Worm (Caenorhabditis elegans) whole organism, L4 larva: Measurements from ENCODE around the gene M199.134.

ENCODE experiments used
- D1046.2 ChIP-seq: fragments of 200-800 bp; sonication (Bioruptor generic); IDR thresholded peaks from 2 replicates; pipeline ENCODE4 v1.3.6; 2022; ENCODE audit warnings: missing genetic modification characterization, missing compliant biosample characterization
- F10B5.3 ChIP-seq: sonication (generic microtip); optimal IDR thresholded peaks from 2 replicates; lab custom pipeline; 2016; ENCODE audit warnings: mild to moderate bottlenecking, missing genetic modification characterization, missing compliant biosample characterization
- F37D6.2 ChIP-seq: sonication (generic microtip); optimal IDR thresholded peaks from 2 replicates; lab custom pipeline; 2016; ENCODE audit warnings: mild to moderate bottlenecking, missing genetic modification characterization, missing compliant biosample characterization
- F44E2.7 ChIP-seq: fragments of 200-800 bp; sonication (Bioruptor generic); IDR thresholded peaks from 2 replicates; pipeline ENCODE4 v2.1.2; 2022; ENCODE audit warnings: missing genetic modification characterization, missing compliant biosample characterization
- F49E8.2 ChIP-seq: sonication (generic microtip); optimal IDR thresholded peaks from 2 replicates; lab custom pipeline; 2016; ENCODE audit warnings: missing compliant biosample characterization, mild to moderate bottlenecking, missing genetic modification characterization, borderline replicate concordance
- Y75B8A.6 ChIP-seq: fragments of 200-800 bp; sonication (Bioruptor generic); IDR thresholded peaks from 2 replicates; pipeline ENCODE4 v1.3.6; 2022; ENCODE audit warnings: missing genetic modification reagents, missing genetic modification characterization, missing compliant biosample characterization
- ZK337.2 ChIP-seq: fragments of 200-800 bp; sonication (Bioruptor generic); IDR thresholded peaks from 2 replicates; pipeline ENCODE4 v1.3.6; 2022; ENCODE audit warnings: missing genetic modification reagents, missing genetic modification characterization, missing compliant biosample characterization
- aha-1 ChIP-seq: fragments of 150-350 bp; peaks from one replicate; lab custom pipeline; 2014; ENCODE audit warnings: missing biosample characterization, missing genetic modification characterization
- aly-2 ChIP-seq: sonication (generic microtip); optimal IDR thresholded peaks from 2 replicates; lab custom pipeline; 2018; ENCODE audit warnings: missing biosample characterization, missing genetic modification characterization
- arid-1 ChIP-seq: fragments of 200-800 bp; sonication (Bioruptor generic); conservative IDR thresholded peaks from 2 replicates; pipeline ENCODE4 v1.3.6; 2022; ENCODE audit warnings: missing genetic modification reagents, missing genetic modification characterization, missing compliant biosample characterization
- attf-4 ChIP-seq: sonication (generic microtip); optimal IDR thresholded peaks from 3 replicates; lab custom pipeline; 2017; ENCODE audit warnings: missing biosample characterization, missing genetic modification characterization
- ceh-32 ChIP-seq: sonication (generic microtip); optimal IDR thresholded peaks from 2 replicates; lab custom pipeline; 2016; ENCODE audit warnings: mild to moderate bottlenecking, missing genetic modification characterization, missing compliant biosample characterization; ENCODE audit not compliant: poor library complexity
- ceh-44 ChIP-seq: fragments of 200-800 bp; sonication (Bioruptor generic); IDR thresholded peaks from 2 replicates; pipeline ENCODE4 v1.3.6; 2022; ENCODE audit warnings: missing genetic modification reagents, missing genetic modification characterization, missing compliant biosample characterization
- ceh-62 ChIP-seq: sonication (generic microtip); optimal IDR thresholded peaks from 2 replicates; lab custom pipeline; 2017; ENCODE audit warnings: missing biosample characterization, missing genetic modification characterization
- daf-19 ChIP-seq: fragments of 200-800 bp; sonication (Bioruptor generic); conservative IDR thresholded peaks from 2 replicates; pipeline ENCODE4 v1.3.6; 2022; ENCODE audit warnings: missing genetic modification characterization, missing compliant biosample characterization
- dmd-6 ChIP-seq: fragments of 200-800 bp; sonication (Bioruptor generic); IDR thresholded peaks from 2 replicates; pipeline ENCODE4 v1.3.6; 2022; ENCODE audit warnings: missing genetic modification reagents, missing genetic modification characterization, missing compliant biosample characterization
- dpl-1 ChIP-seq: fragments of 150-350 bp; optimal IDR thresholded peaks from 2 replicates; lab custom pipeline; 2014; ENCODE audit warnings: missing biosample characterization, missing genetic modification reagents, missing genetic modification characterization
- dve-1 ChIP-seq: sonication (generic microtip); optimal IDR thresholded peaks from 2 replicates; lab custom pipeline; 2017; ENCODE audit warnings: antibody characterized with exemption, mild to moderate bottlenecking, missing genetic modification characterization, missing compliant biosample characterization; ENCODE audit not compliant: insufficient read depth
- fos-1 ChIP-seq: fragments of 150-350 bp; optimal IDR thresholded peaks from 2 replicates; lab custom pipeline; 2014; ENCODE audit warnings: missing biosample characterization, missing genetic modification characterization
- gei-8 ChIP-seq: fragments of 200-800 bp; sonication (Bioruptor generic); optimal IDR thresholded peaks from 2 replicates; lab custom pipeline; 2018; ENCODE audit warnings: mild to moderate bottlenecking, missing genetic modification characterization, missing compliant biosample characterization
- hlh-11 ChIP-seq: fragments of 200-800 bp; sonication (Bioruptor generic); optimal IDR thresholded peaks from 2 replicates; lab custom pipeline; 2018; ENCODE audit warnings: mild to moderate bottlenecking, missing genetic modification characterization, missing compliant biosample characterization
- hmg-1.1 ChIP-seq: fragments of 200-800 bp; sonication (Bioruptor generic); IDR thresholded peaks from 2 replicates; pipeline ENCODE4 v1.3.6; 2022; ENCODE audit warnings: missing genetic modification reagents, missing genetic modification characterization, missing compliant biosample characterization
- lim-7 ChIP-seq: fragments of 200-800 bp; sonication (Bioruptor generic); IDR thresholded peaks from 2 replicates; pipeline ENCODE4 v1.3.6; 2022; ENCODE audit warnings: missing genetic modification characterization, missing compliant biosample characterization
- madf-9 ChIP-seq: fragments of 200-800 bp; sonication (Bioruptor generic); conservative IDR thresholded peaks from 2 replicates; pipeline ENCODE4 v1.3.6; 2022; ENCODE audit warnings: missing genetic modification reagents, missing genetic modification characterization, missing compliant biosample characterization
- mdl-1 ChIP-seq, 2 experiments: fragments of 150-350 bp in 1 of 2; sonication (generic microtip) in 1 of 2; optimal IDR thresholded peaks; 2 replicates each; lab custom pipeline; 2014 to 2017; ENCODE audit warnings: missing biosample characterization in 2 of 2, missing genetic modification characterization in 2 of 2
- mes-2 ChIP-seq: sonication (generic microtip); optimal IDR thresholded peaks from 2 replicates; lab custom pipeline; 2016; ENCODE audit warnings: missing genotype, mild to moderate bottlenecking, missing genetic modification characterization, missing compliant biosample characterization; ENCODE audit not compliant: poor library complexity, severe bottlenecking
- mxl-2 ChIP-seq: fragments of 200-800 bp; sonication (Bioruptor generic); conservative IDR thresholded peaks from 2 replicates; pipeline ENCODE4 v1.3.6; 2022; ENCODE audit warnings: missing genetic modification reagents, missing genetic modification characterization, missing compliant biosample characterization
- nhr-10 ChIP-seq: fragments of 150-350 bp; optimal IDR thresholded peaks from 2 replicates; lab custom pipeline; 2014; ENCODE audit warnings: missing biosample characterization, missing genetic modification characterization
- nhr-102 ChIP-seq: sonication (generic microtip); optimal IDR thresholded peaks from 2 replicates; lab custom pipeline; 2016; ENCODE audit warnings: mild to moderate bottlenecking, missing genetic modification characterization, moderate library complexity, missing compliant biosample characterization
- nhr-11 ChIP-seq: fragments of 150-350 bp; optimal IDR thresholded peaks from 2 replicates; lab custom pipeline; 2014; ENCODE audit warnings: missing biosample characterization, missing genetic modification characterization
- nhr-28 ChIP-seq: fragments of 150-350 bp; optimal IDR thresholded peaks from 2 replicates; lab custom pipeline; 2014; ENCODE audit warnings: missing biosample characterization, missing genetic modification characterization
- nhr-41 ChIP-seq: fragments of 200-800 bp; sonication (Bioruptor generic); IDR thresholded peaks from 2 replicates; pipeline ENCODE4 v1.3.6; 2022; ENCODE audit warnings: missing genetic modification reagents, missing genetic modification characterization, missing compliant biosample characterization
- pha-4 ChIP-seq, 2 experiments: fragments of 150-350 bp in 1 of 2; fragments of 200-800 bp in 1 of 2; sonication (Bioruptor generic) in 1 of 2; IDR thresholded peaks in 1 of 2; optimal IDR thresholded peaks in 1 of 2; 2 replicates each; pipeline versions ENCODE4 v1.3.6 to Lab custom; 2014 to 2022; ENCODE audit warnings: missing genetic modification characterization in 2 of 2, missing genetic modification reagents in 2 of 2, missing biosample characterization in 1 of 2, missing compliant biosample characterization in 1 of 2
- rbr-2 ChIP-seq: sonication (generic microtip); optimal IDR thresholded peaks from 2 replicates; lab custom pipeline; 2016; ENCODE audit warnings: missing genotype, missing genetic modification characterization, missing compliant biosample characterization
- set-16 ChIP-seq: fragments of 200-800 bp; sonication (Bioruptor generic); IDR thresholded peaks from 2 replicates; pipeline ENCODE4 v1.3.6; 2022; ENCODE audit warnings: missing genetic modification reagents, missing genetic modification characterization, missing compliant biosample characterization
- skn-1 ChIP-seq: fragments of 150-350 bp; optimal IDR thresholded peaks from 2 replicates; lab custom pipeline; 2014; ENCODE audit warnings: missing biosample characterization, missing genetic modification characterization
- snpc-1.2 ChIP-seq: fragments of 200-800 bp; sonication (Bioruptor generic); IDR thresholded peaks from 2 replicates; pipeline ENCODE4 v1.3.6; 2022; ENCODE audit warnings: missing genetic modification reagents, missing genetic modification characterization, missing compliant biosample characterization
- snpc-4 ChIP-seq: fragments of 150-350 bp; optimal IDR thresholded peaks from 2 replicates; lab custom pipeline; 2014; ENCODE audit warnings: missing biosample characterization, missing genetic modification characterization
- spr-1 ChIP-seq: sonication (generic microtip); optimal IDR thresholded peaks from 2 replicates; lab custom pipeline; 2016; ENCODE audit warnings: mild to moderate bottlenecking, missing genetic modification characterization, missing compliant biosample characterization
- tra-1 ChIP-seq: fragments of 200-800 bp; sonication (Bioruptor generic); IDR thresholded peaks from 2 replicates; pipeline ENCODE4 v1.3.6; 2022; ENCODE audit warnings: missing genetic modification reagents, missing genetic modification characterization, missing compliant biosample characterization
- zag-1 ChIP-seq: fragments of 150-350 bp; optimal IDR thresholded peaks from 2 replicates; lab custom pipeline; 2014; ENCODE audit warnings: missing biosample characterization, missing genetic modification characterization
- zfp-3 ChIP-seq: fragments of 200-800 bp; sonication (Bioruptor generic); conservative IDR thresholded peaks from 2 replicates; pipeline ENCODE4 v1.3.6; 2022; ENCODE audit warnings: missing genetic modification reagents, missing genetic modification characterization, missing compliant biosample characterization
- zip-11 ChIP-seq: fragments of 200-800 bp; sonication (Bioruptor generic); IDR thresholded peaks from 2 replicates; pipeline ENCODE4 v1.3.6; 2022; ENCODE audit warnings: missing genetic modification characterization, missing compliant biosample characterization
- ztf-11 ChIP-seq: fragments of 150-350 bp; optimal IDR thresholded peaks from 2 replicates; lab custom pipeline; 2014; ENCODE audit warnings: missing biosample characterization, missing genetic modification characterization

M199.134 gene

DNA sequence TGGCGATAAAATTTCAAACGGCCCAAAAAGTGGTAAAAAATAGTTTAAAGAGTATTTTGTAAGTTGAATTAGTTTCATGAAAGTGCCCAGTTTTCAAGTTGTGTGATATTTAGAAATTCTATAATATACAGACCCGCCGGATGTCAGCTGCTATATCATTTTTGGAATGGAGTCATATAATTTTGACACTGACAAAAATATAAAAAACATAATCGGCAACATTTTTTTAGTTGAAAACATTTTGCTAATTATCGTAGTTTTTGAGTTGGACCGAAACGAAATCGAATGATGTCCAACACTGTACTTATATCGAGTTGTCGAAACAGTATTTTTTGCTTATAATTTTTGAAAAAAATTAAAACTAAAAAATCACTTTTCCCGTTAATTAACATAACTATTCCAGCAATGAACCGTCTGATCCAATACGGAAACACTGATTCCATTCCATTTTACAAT is 9.8 kb downstream of the M199.134 start, which contains the start of gene srt-44:
Gene srt-44, plus strand, starts transcription at position 406 of the 456 bp plus-strand sequence.
- TF ChIP-seq dve-1 (tag; lab: Kevin White, UChicago), result no peak
- TF ChIP-seq arid-1 (GFP tag; lab: Robert Waterston, UW), result no peak
- no peak for TF ChIP-seq F10B5.3
- TF ChIP-seq Y75B8A.6 (GFP tag; lab: Robert Waterston, UW), result no peak
- TF ChIP-seq ceh-32 (tag; lab: Kevin White, UChicago), result no peak
- no peak for TF ChIP-seq D1046.2 (GFP tag; lab: Robert Waterston, UW)
- TF ChIP-seq mdl-1 (tag; optimal IDR thresholded peaks at IDR 0.05; lab: Kevin White, UChicago), result no peak
- no peak for TF ChIP-seq nhr-10 (tag; lab: Kevin White, UChicago)
- TF ChIP-seq snpc-1.2 (GFP tag; lab: Robert Waterston, UW), result no peak
- TF ChIP-seq ceh-62, result no peak
- TF ChIP-seq ZK337.2 (GFP tag; lab: Robert Waterston, UW), result no peak
- no peak for TF ChIP-seq set-16 (GFP tag; lab: Robert Waterston, UW)
- no peak for TF ChIP-seq mxl-2 (GFP tag; lab: Robert Waterston, UW)
- no peak for TF ChIP-seq aha-1 (tag; lab: Kevin White, UChicago)
- TF ChIP-seq gei-8 (GFP tag; lab: Kevin White, UChicago), result no peak
- TF ChIP-seq rbr-2 (tag; lab: Kevin White, UChicago), result no peak
- no peak for TF ChIP-seq mes-2 (tag; lab: Kevin White, UChicago)
- no peak for TF ChIP-seq dpl-1 (GFP tag; lab: Kevin White, UChicago)
- no peak for TF ChIP-seq ceh-44
- TF ChIP-seq skn-1 (tag; lab: Kevin White, UChicago), result no peak

DNA sequence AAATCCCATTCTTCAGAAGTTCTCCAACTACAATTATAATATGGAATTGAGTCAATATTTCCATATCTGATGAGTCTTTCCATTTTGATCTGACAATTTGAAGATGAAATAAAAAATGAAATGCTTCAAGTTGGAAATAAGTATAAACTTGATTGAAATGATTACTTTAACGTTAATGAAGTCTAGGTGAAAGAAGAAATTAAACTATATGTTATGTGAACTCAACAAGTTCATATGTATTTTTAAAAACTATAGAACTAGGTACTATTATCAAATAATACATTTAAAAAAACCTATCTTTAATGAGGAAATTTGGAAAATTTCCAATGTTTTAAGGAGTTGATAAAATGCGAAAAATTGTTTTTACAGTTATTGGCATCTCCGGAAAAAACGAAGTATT is 14.7 kb downstream of the M199.134 start, which contains the start of gene srt-49:
Gene srt-49, minus strand, starts transcription at position 101 of the 400 bp plus-strand sequence.
- TF ChIP-seq pha-4 (GFP tag; IDR thresholded peaks at IDR 0.05; lab: Robert Waterston, UW) (no peak), pha-4 (tag; optimal IDR thresholded peaks at IDR 0.05; lab: Kevin White, UChicago) (no peak), snpc-4 (tag; lab: Kevin White, UChicago) (no peak), ztf-11 (tag; lab: Kevin White, UChicago) (no peak), madf-9 (no peak), zag-1 (no peak), daf-19 (GFP tag; lab: Robert Waterston, UW) (no peak), dve-1 (tag; lab: Kevin White, UChicago) (no peak), aly-2 (tag; lab: Kevin White, UChicago) (no peak), hlh-11 (tag; lab: Kevin White, UChicago) (no peak), F44E2.7 (GFP tag; lab: Robert Waterston, UW) (no peak), nhr-102 (tag; lab: Kevin White, UChicago) (no peak), mxl-2 (GFP tag; lab: Robert Waterston, UW) (no peak), zip-11 (GFP tag; lab: Robert Waterston, UW) (no peak), snpc-1.2 (GFP tag; lab: Robert Waterston, UW) (no peak), nhr-41 (GFP tag; lab: Robert Waterston, UW) (no peak), aha-1 (tag; lab: Kevin White, UChicago) (no peak), zfp-3 (no peak), rbr-2 (tag; lab: Kevin White, UChicago) (no peak), fos-1 (tag; lab: Kevin White, UChicago) (no peak)

DNA sequence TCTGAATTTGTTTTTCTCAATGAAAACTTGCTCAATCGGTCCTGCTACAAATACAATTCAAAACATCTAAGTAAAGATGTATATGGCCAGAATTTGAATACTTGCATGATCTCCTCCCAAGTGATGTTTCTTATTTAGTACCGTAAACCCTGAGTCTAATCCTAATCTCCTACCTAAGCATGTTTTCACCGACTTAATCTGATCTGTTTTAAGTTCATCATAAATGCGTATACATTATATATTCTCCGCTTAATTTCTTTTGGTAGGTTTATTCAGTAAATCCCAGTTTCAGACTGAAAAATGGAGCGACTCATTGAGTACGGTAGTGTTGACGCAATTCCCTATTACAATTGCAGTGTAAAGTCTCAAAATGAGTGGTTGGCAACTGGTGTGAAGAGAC is 38.6 kb downstream of the M199.134 start, which contains the start of gene srt-50:
Gene srt-50, plus strand, starts transcription at position 301 of the 400 bp plus-strand sequence.
- TF ChIP-seq nhr-28 (tag; lab: Kevin White, UChicago), result no peak

DNA sequence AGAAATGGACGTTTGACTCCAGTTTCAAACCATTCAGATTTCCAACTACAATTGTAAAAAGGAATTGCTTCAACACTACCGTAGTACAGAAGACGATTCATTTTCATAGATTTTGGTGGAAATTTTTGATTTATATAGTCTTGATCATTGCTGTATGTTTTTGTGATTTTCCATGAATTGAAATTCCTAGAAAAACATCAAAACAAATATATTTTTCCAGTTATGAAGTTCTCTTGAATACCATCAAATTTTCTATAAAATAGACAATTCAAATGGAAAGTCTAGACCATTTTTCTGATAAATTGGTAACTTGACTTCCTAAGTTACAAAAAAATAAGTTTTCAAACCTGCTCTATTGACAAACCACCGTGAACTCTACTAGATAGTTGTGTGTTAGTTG is 44.2 kb downstream of the M199.134 start, which contains the start of gene srt-48:
Gene srt-48, minus strand, starts transcription at position 101 of the 400 bp plus-strand sequence.
- no peak for TF ChIP-seq tra-1
- no peak for TF ChIP-seq lim-7 (GFP tag; lab: Robert Waterston, UW)
- TF ChIP-seq spr-1 (tag; lab: Kevin White, UChicago), result no peak
- no peak for TF ChIP-seq dpl-1 (GFP tag; lab: Kevin White, UChicago)
- no peak for TF ChIP-seq nhr-11 (tag; lab: Kevin White, UChicago)
- no peak for TF ChIP-seq dmd-6 (GFP tag; lab: Robert Waterston, UW)
- no peak for TF ChIP-seq F49E8.2 (tag; lab: Kevin White, UChicago)
- no peak for TF ChIP-seq ceh-44
- TF ChIP-seq F37D6.2 (tag; lab: Kevin White, UChicago), result no peak
- TF ChIP-seq attf-4, result no peak
- TF ChIP-seq hmg-1.1, result no peak
- TF ChIP-seq fos-1 (tag; lab: Kevin White, UChicago), result no peak
- no peak for TF ChIP-seq mes-2 (tag; lab: Kevin White, UChicago)
